Worm (Caenorhabditis elegans) whole organism, L4 larva: ENCODE measurements around the gene mtrr-1.

Source experiments
- D1046.2 ChIP-seq: fragments of 200-800 bp; sonication (Bioruptor generic); IDR thresholded peaks from 2 replicates; pipeline ENCODE4 v1.3.6; 2022; ENCODE audit warnings: missing genetic modification characterization, missing compliant biosample characterization
- F10B5.3 ChIP-seq: sonication (generic microtip); optimal IDR thresholded peaks from 2 replicates; lab custom pipeline; 2016; ENCODE audit warnings: mild to moderate bottlenecking, missing genetic modification characterization, missing compliant biosample characterization
- F26F4.8 ChIP-seq: fragments of 200-800 bp; sonication (Bioruptor generic); conservative IDR thresholded peaks from 2 replicates; pipeline ENCODE4 v1.3.6; 2022; ENCODE audit warnings: missing genetic modification characterization, missing compliant biosample characterization
- F44E2.7 ChIP-seq: fragments of 200-800 bp; sonication (Bioruptor generic); IDR thresholded peaks from 2 replicates; pipeline ENCODE4 v2.1.2; 2022; ENCODE audit warnings: missing genetic modification characterization, missing compliant biosample characterization
- T26A8.4 ChIP-seq: fragments of 200-800 bp; sonication (Bioruptor generic); IDR thresholded peaks from 2 replicates; pipeline ENCODE4 v1.3.6; 2022; ENCODE audit warnings: missing genetic modification characterization, missing compliant biosample characterization
- Y48G9A.11 ChIP-seq: fragments of 200-800 bp; sonication (Bioruptor generic); IDR thresholded peaks from 2 replicates; pipeline ENCODE4 v1.3.6; 2022; ENCODE audit warnings: missing genetic modification reagents, missing genetic modification characterization, missing compliant biosample characterization
- aha-1 ChIP-seq: fragments of 150-350 bp; peaks from one replicate; lab custom pipeline; 2014; ENCODE audit warnings: missing biosample characterization, missing genetic modification characterization
- attf-4 ChIP-seq: sonication (generic microtip); optimal IDR thresholded peaks from 3 replicates; lab custom pipeline; 2017; ENCODE audit warnings: missing biosample characterization, missing genetic modification characterization
- ceh-20 ChIP-seq: fragments of 200-800 bp; sonication (Bioruptor generic); IDR thresholded peaks from 2 replicates; pipeline ENCODE4 v1.3.6; 2022; ENCODE audit warnings: missing genetic modification reagents, missing genetic modification characterization, missing compliant biosample characterization
- ceh-44 ChIP-seq: fragments of 200-800 bp; sonication (Bioruptor generic); IDR thresholded peaks from 2 replicates; pipeline ENCODE4 v1.3.6; 2022; ENCODE audit warnings: missing genetic modification reagents, missing genetic modification characterization, missing compliant biosample characterization
- ctbp-1 ChIP-seq: fragments of 200-800 bp; sonication (Bioruptor generic); IDR thresholded peaks from 2 replicates; pipeline ENCODE4 v1.3.6; 2022; ENCODE audit warnings: missing genetic modification reagents, missing genetic modification characterization, missing compliant biosample characterization
- daf-12 ChIP-seq: fragments of 150-350 bp; optimal IDR thresholded peaks from 2 replicates; lab custom pipeline; 2014; ENCODE audit warnings: missing biosample characterization, missing genetic modification reagents, missing genetic modification characterization
- daf-16 ChIP-seq, 3 experiments: sonication (generic microtip); optimal IDR thresholded peaks; 2 replicates each; lab custom pipeline; 2016 to 2017; ENCODE audit warnings: missing genetic modification characterization in 3 of 3, missing genetic modification reagents in 3 of 3, mild to moderate bottlenecking in 2 of 3, missing compliant biosample characterization in 2 of 3, missing biosample characterization in 1 of 3, moderate library complexity in 1 of 3
- daf-19 ChIP-seq: fragments of 200-800 bp; sonication (Bioruptor generic); conservative IDR thresholded peaks from 2 replicates; pipeline ENCODE4 v1.3.6; 2022; ENCODE audit warnings: missing genetic modification characterization, missing compliant biosample characterization
- dmd-6 ChIP-seq: fragments of 200-800 bp; sonication (Bioruptor generic); IDR thresholded peaks from 2 replicates; pipeline ENCODE4 v1.3.6; 2022; ENCODE audit warnings: missing genetic modification reagents, missing genetic modification characterization, missing compliant biosample characterization
- dmd-8 ChIP-seq: fragments of 200-800 bp; sonication (Bioruptor generic); IDR thresholded peaks from 2 replicates; pipeline ENCODE4 v1.3.6; 2022; ENCODE audit warnings: missing genetic modification characterization, missing compliant biosample characterization
- dmd-9 ChIP-seq: fragments of 200-800 bp; sonication (Bioruptor generic); IDR thresholded peaks from 2 replicates; pipeline ENCODE4 v1.3.6; 2022; ENCODE audit warnings: missing genetic modification reagents, missing genetic modification characterization, missing compliant biosample characterization
- duxl-1 ChIP-seq: sonication (generic microtip); optimal IDR thresholded peaks from 2 replicates; lab custom pipeline; 2016; ENCODE audit warnings: mild to moderate bottlenecking, missing genetic modification characterization, moderate library complexity, missing compliant biosample characterization; ENCODE audit not compliant: poor library complexity
- dve-1 ChIP-seq: sonication (generic microtip); optimal IDR thresholded peaks from 2 replicates; lab custom pipeline; 2017; ENCODE audit warnings: antibody characterized with exemption, mild to moderate bottlenecking, missing genetic modification characterization, missing compliant biosample characterization; ENCODE audit not compliant: insufficient read depth
- egl-27 ChIP-seq: sonication (generic microtip); optimal IDR thresholded peaks from 3 replicates; lab custom pipeline; 2017; ENCODE audit warnings: missing biosample characterization, missing genetic modification reagents, missing genetic modification characterization
- hlh-11 ChIP-seq: fragments of 200-800 bp; sonication (Bioruptor generic); optimal IDR thresholded peaks from 2 replicates; lab custom pipeline; 2018; ENCODE audit warnings: mild to moderate bottlenecking, missing genetic modification characterization, missing compliant biosample characterization
- jun-1 ChIP-seq: fragments of 150-350 bp; optimal IDR thresholded peaks from 2 replicates; lab custom pipeline; 2014; ENCODE audit warnings: missing biosample characterization, missing genetic modification reagents, missing genetic modification characterization
- lim-7 ChIP-seq: fragments of 200-800 bp; sonication (Bioruptor generic); IDR thresholded peaks from 2 replicates; pipeline ENCODE4 v1.3.6; 2022; ENCODE audit warnings: missing genetic modification characterization, missing compliant biosample characterization
- lin-1 ChIP-seq: fragments of 200-800 bp; sonication (Bioruptor generic); IDR thresholded peaks from 2 replicates; pipeline ENCODE4 v1.3.6; 2022; ENCODE audit warnings: missing genetic modification reagents, missing genetic modification characterization, missing compliant biosample characterization
- lsy-2 ChIP-seq, 2 experiments: fragments of 150-350 bp in 1 of 2; sonication (generic microtip) in 1 of 2; optimal IDR thresholded peaks; 2 replicates each; lab custom pipeline; 2014 to 2017; ENCODE audit warnings: missing biosample characterization in 2 of 2, missing genetic modification characterization in 2 of 2
- madf-5 ChIP-seq, 2 experiments: fragments of 200-800 bp; sonication (Bioruptor generic); IDR thresholded peaks; 2 replicates each; pipeline ENCODE4 v1.3.6; 2022; ENCODE audit warnings: missing compliant biosample characterization in 2 of 2, missing genetic modification characterization in 2 of 2
- mdt-29 ChIP-seq: fragments of 200-800 bp; sonication (Bioruptor generic); IDR thresholded peaks from 2 replicates; pipeline ENCODE4 v1.3.6; 2022; ENCODE audit warnings: missing genetic modification reagents, missing genetic modification characterization, missing compliant biosample characterization
- mes-2 ChIP-seq: sonication (generic microtip); optimal IDR thresholded peaks from 2 replicates; lab custom pipeline; 2016; ENCODE audit warnings: missing genotype, mild to moderate bottlenecking, missing genetic modification characterization, missing compliant biosample characterization; ENCODE audit not compliant: poor library complexity, severe bottlenecking
- mxl-2 ChIP-seq: fragments of 200-800 bp; sonication (Bioruptor generic); conservative IDR thresholded peaks from 2 replicates; pipeline ENCODE4 v1.3.6; 2022; ENCODE audit warnings: missing genetic modification reagents, missing genetic modification characterization, missing compliant biosample characterization
- mxl-3 ChIP-seq: fragments of 200-800 bp; sonication (Bioruptor generic); optimal IDR thresholded peaks from 2 replicates; lab custom pipeline; 2018; ENCODE audit warnings: mild to moderate bottlenecking, missing genetic modification characterization, missing compliant biosample characterization
- nhr-10 ChIP-seq: fragments of 150-350 bp; optimal IDR thresholded peaks from 2 replicates; lab custom pipeline; 2014; ENCODE audit warnings: missing biosample characterization, missing genetic modification characterization
- nhr-11 ChIP-seq: fragments of 150-350 bp; optimal IDR thresholded peaks from 2 replicates; lab custom pipeline; 2014; ENCODE audit warnings: missing biosample characterization, missing genetic modification characterization
- nhr-237 ChIP-seq: sonication (generic microtip); optimal IDR thresholded peaks from 2 replicates; lab custom pipeline; 2017; ENCODE audit warnings: missing biosample characterization, missing genetic modification characterization
- nhr-25 ChIP-seq: sonication (generic microtip); optimal IDR thresholded peaks from 2 replicates; lab custom pipeline; 2017; ENCODE audit warnings: missing genetic modification characterization, mild to moderate bottlenecking, missing compliant biosample characterization, antibody characterized with exemption, moderate library complexity, borderline replicate concordance; ENCODE audit not compliant: insufficient read depth
- nhr-76 ChIP-seq: fragments of 150-350 bp; optimal IDR thresholded peaks from 2 replicates; lab custom pipeline; 2014; ENCODE audit warnings: missing biosample characterization, missing genetic modification characterization
- nhr-77 ChIP-seq: fragments of 150-350 bp; optimal IDR thresholded peaks from 2 replicates; lab custom pipeline; 2014; ENCODE audit warnings: missing biosample characterization, missing genetic modification characterization
- set-16 ChIP-seq: fragments of 200-800 bp; sonication (Bioruptor generic); IDR thresholded peaks from 2 replicates; pipeline ENCODE4 v1.3.6; 2022; ENCODE audit warnings: missing genetic modification reagents, missing genetic modification characterization, missing compliant biosample characterization
- snpc-1.2 ChIP-seq: fragments of 200-800 bp; sonication (Bioruptor generic); IDR thresholded peaks from 2 replicates; pipeline ENCODE4 v1.3.6; 2022; ENCODE audit warnings: missing genetic modification reagents, missing genetic modification characterization, missing compliant biosample characterization
- spr-3 ChIP-seq: fragments of 200-800 bp; sonication (Bioruptor generic); optimal IDR thresholded peaks from 2 replicates; lab custom pipeline; 2018; ENCODE audit warnings: mild to moderate bottlenecking, missing genetic modification characterization, missing compliant biosample characterization
- tra-1 ChIP-seq: fragments of 200-800 bp; sonication (Bioruptor generic); IDR thresholded peaks from 2 replicates; pipeline ENCODE4 v1.3.6; 2022; ENCODE audit warnings: missing genetic modification reagents, missing genetic modification characterization, missing compliant biosample characterization
- unc-62 ChIP-seq, 3 experiments: fragments of 150-350 bp in 1 of 3; sonication (generic microtip); optimal IDR thresholded peaks in 2 of 3; peaks in 1 of 3; 1 replicate in 1 of 3; 2 replicates in 2 of 3; lab custom pipeline; 2014 to 2017; ENCODE audit warnings: missing biosample characterization in 3 of 3, missing genetic modification characterization in 3 of 3, missing genetic modification reagents in 3 of 3, missing genotype in 1 of 3
- ztf-11 ChIP-seq: fragments of 150-350 bp; optimal IDR thresholded peaks from 2 replicates; lab custom pipeline; 2014; ENCODE audit warnings: missing biosample characterization, missing genetic modification characterization
- ztf-7 ChIP-seq: fragments of 150-350 bp; optimal IDR thresholded peaks from 2 replicates; lab custom pipeline; 2014; ENCODE audit warnings: missing biosample characterization, missing genetic modification characterization

Gene mtrr-1

DNA sequence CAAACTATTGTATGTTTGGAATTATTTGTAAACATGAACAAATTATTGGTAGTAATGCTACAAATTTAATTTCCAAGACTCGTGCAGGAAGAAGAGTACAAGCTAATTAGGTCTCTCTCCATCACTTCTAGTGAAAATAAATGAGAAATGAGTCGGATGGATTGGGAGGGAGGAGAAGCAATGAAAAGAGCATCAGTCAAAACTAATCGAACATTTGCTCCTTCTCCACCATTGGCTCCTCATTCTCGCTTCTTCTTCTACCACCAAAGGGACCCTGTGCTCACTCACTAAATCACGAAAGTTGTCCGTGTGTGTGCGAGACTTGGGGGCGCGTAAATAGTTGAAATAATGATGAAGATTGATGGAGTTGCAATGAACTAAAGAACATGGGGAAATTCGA is 21.1 kb downstream of the mtrr-1 start:
- TF ChIP-seq jun-1 (tag; lab: Kevin White, UChicago): no peak
- no peak for TF ChIP-seq daf-19 (GFP tag; lab: Robert Waterston, UW)
- TF ChIP-seq ceh-20 (GFP tag; lab: Robert Waterston, UW): peak; percentile 61; the same call in 1 of the 2 replicates
- peak in 1 of 2 experiments; percentile 93 for TF ChIP-seq unc-62 (GFP tag; optimal IDR thresholded peaks at IDR 0.05 in 1 of 2; lab: Kevin White, UChicago)
- no peak for TF ChIP-seq unc-62 (tag; optimal IDR thresholded peaks at IDR 0.05; lab: Kevin White, UChicago)
- TF ChIP-seq nhr-77: no peak
- no peak for TF ChIP-seq madf-5 (GFP tag; IDR thresholded peaks at IDR 0.05; lab: Robert Waterston, UW)
- TF ChIP-seq daf-16 (GFP tag; optimal IDR thresholded peaks at IDR 0.05; lab: Kevin White, UChicago): peak in 1 of 2 experiments; percentile 49
- TF ChIP-seq daf-16 (tag; optimal IDR thresholded peaks at IDR 0.05; lab: Kevin White, UChicago): no peak
- no peak for TF ChIP-seq lim-7 (GFP tag; lab: Robert Waterston, UW)
- peak; percentile 54 for TF ChIP-seq nhr-11 (tag; lab: Kevin White, UChicago)
- no peak for TF ChIP-seq dve-1 (tag; lab: Kevin White, UChicago)
- TF ChIP-seq F10B5.3 (tag; lab: Kevin White, UChicago): no peak
- TF ChIP-seq nhr-25 (tag; lab: Kevin White, UChicago): no peak
- TF ChIP-seq ctbp-1: no peak
- no peak for TF ChIP-seq nhr-10 (tag; lab: Kevin White, UChicago)
- no peak for TF ChIP-seq attf-4 (tag; lab: Kevin White, UChicago)
- no peak for TF ChIP-seq egl-27 (tag; lab: Kevin White, UChicago)
- TF ChIP-seq tra-1 (GFP tag; lab: Robert Waterston, UW): no peak
- no peak for TF ChIP-seq D1046.2
- no peak for TF ChIP-seq ztf-11
- no peak for TF ChIP-seq set-16
- TF ChIP-seq mxl-2 (GFP tag; lab: Robert Waterston, UW): no peak
- TF ChIP-seq F26F4.8 (GFP tag; lab: Robert Waterston, UW): no peak
- TF ChIP-seq F44E2.7 (GFP tag; lab: Robert Waterston, UW): no peak
- no peak for TF ChIP-seq T26A8.4 (GFP tag; lab: Robert Waterston, UW)
- TF ChIP-seq lsy-2 (tag; optimal IDR thresholded peaks at IDR 0.05; lab: Kevin White, UChicago): peak in 1 of 2 experiments; percentile 19
- TF ChIP-seq mxl-3: no peak
- no peak for TF ChIP-seq mdt-29 (GFP tag; lab: Robert Waterston, UW)
- no peak for TF ChIP-seq lin-1 (GFP tag; lab: Robert Waterston, UW)
- TF ChIP-seq snpc-1.2 (GFP tag; lab: Robert Waterston, UW): no peak
- no peak for TF ChIP-seq dmd-6 (GFP tag; lab: Robert Waterston, UW)
- no peak for TF ChIP-seq duxl-1 (tag; lab: Kevin White, UChicago)
- peak; percentile 67 for TF ChIP-seq aha-1 (tag; lab: Kevin White, UChicago)
- TF ChIP-seq mes-2: no peak
- TF ChIP-seq ztf-7 (tag; lab: Kevin White, UChicago): no peak
- no peak for TF ChIP-seq spr-3 (GFP tag; lab: Kevin White, UChicago)
- TF ChIP-seq daf-12 (tag; lab: Kevin White, UChicago): no peak
- no peak for TF ChIP-seq nhr-237 (tag; lab: Kevin White, UChicago)
- no peak for TF ChIP-seq Y48G9A.11 (GFP tag; lab: Robert Waterston, UW)
- TF ChIP-seq nhr-76 (tag; lab: Kevin White, UChicago): no peak
- TF ChIP-seq ceh-44 (GFP tag; lab: Robert Waterston, UW): no peak
- no peak for TF ChIP-seq dmd-9
- TF ChIP-seq dmd-8: no peak
- TF ChIP-seq hlh-11 (tag; lab: Kevin White, UChicago): peak; percentile 14
